Worm (Caenorhabditis elegans): ENCODE measurements around the gene lelo-3.

The lelo-3 gene

DNA sequence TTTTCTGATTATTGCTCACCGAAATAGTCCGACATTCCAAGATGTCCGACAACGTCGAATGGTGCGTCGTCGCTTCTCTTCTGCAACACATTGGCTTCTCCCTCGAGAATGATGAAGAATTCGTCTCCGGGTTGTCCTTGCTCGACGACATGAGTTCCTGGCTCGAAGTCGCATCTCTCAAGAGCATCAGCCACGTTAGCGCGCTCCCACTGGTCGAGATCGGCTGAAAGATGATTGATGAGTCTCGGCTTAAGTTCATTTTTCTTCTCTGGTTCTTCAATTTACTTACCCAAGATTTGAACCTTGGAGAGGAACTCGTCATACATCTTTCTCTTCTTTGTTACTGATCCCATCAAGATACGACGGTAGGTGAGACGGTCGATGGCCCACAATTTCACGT lies 50.2 kb downstream of the lelo-3 start (continued):
- TF ChIP-seq hlh-15 (tag; optimal IDR thresholded peaks at IDR 0.05) (no peak), ceh-24 (tag; optimal IDR thresholded peaks at IDR 0.05) (no peak), nhr-11 (tag; optimal IDR thresholded peaks at IDR 0.05) (no peak)
